Fruit fly (Drosophila melanogaster): Measurements from ENCODE around the gene CG2841.

CG2841 gene

DNA sequence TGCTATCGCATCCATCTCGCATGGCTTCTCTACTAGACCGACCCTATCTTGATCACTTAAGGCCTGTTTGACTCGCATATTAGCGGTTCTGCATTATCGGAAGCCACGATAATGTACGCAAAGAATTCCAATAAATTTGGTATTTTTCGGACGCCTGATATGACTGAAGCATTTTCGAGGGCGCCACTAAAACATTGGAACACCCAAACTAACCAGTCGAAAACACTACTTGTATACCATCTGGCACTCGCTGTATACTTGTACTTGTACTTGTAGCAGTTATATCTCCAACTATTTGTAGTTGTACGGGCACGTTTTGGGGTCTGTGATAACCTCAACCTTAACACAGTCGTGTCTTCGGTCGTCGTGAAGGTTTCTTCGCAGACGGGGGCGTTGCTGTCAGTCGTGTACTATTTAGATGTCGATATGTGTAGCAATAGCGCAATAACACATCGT, 10.6 kb downstream of the CG2841 start:
- TF ChIP-seq CTCF (optimal IDR thresholded peaks at IDR 0.05) (no peak), CG8478 (optimal IDR thresholded peaks at IDR 0.05) (no peak)

DNA sequence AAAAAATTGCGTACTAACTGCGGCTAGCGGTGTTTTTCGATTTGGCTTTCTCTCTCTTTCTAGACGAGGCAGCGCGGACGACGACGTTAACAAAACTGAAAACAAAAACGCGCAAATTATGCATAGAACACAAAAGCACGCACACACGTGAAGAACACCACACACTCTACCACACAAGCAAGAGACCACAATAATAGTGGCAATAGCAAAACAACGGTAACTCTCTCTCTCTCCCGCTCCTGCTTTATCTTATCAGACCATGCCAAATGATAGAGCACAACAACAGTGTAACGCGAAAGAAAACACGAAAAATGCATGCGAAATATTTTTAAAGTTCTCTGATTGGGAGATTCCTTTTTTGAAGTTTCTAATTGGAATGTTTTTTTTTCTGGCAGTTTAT, 12.0 kb downstream of the CG2841 start:
- no peak for TF ChIP-seq CTCF (optimal IDR thresholded peaks at IDR 0.05)
- TF ChIP-seq CG8478 (optimal IDR thresholded peaks at IDR 0.05), result no peak

DNA sequence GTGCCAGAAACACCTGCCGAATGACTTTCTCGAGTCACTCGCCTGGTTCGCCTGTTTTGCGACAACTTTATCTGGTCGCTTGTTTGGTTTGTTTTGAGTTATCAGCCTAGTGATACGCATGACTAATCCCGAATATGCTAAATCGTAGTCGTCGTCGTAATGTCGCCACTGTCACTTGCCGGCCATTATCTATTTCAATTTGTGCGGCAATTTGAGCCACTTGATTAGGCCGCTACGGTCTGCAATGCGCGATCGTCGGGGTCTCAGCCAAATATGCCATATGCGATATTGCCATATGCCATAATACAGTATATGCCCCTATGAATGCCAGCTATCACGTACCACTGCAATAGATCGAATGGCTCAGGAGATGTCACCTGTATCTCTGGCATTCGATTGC, 13.3 kb downstream of the CG2841 start:
- no peak for TF ChIP-seq CTCF (optimal IDR thresholded peaks at IDR 0.05)

DNA sequence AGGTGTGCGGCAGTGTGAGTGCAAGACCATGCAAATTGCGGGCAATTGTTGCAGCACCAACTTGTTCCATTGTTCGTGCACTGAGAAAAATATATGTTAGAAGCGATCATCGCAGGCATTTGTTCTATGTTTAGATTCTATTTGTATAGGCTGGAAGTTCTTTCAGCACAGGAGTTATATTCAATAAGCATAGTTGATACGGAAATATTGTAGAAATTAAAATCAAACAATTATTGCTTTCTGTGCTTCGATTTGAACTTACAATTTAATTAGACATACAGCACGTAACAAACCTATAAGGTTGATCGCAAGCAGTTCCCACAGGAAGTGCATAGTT, 16.0 kb downstream of the CG2841 start:
- TF ChIP-seq CG8478 (optimal IDR thresholded peaks at IDR 0.05) (no peak), CTCF (optimal IDR thresholded peaks at IDR 0.05) (no peak)

DNA sequence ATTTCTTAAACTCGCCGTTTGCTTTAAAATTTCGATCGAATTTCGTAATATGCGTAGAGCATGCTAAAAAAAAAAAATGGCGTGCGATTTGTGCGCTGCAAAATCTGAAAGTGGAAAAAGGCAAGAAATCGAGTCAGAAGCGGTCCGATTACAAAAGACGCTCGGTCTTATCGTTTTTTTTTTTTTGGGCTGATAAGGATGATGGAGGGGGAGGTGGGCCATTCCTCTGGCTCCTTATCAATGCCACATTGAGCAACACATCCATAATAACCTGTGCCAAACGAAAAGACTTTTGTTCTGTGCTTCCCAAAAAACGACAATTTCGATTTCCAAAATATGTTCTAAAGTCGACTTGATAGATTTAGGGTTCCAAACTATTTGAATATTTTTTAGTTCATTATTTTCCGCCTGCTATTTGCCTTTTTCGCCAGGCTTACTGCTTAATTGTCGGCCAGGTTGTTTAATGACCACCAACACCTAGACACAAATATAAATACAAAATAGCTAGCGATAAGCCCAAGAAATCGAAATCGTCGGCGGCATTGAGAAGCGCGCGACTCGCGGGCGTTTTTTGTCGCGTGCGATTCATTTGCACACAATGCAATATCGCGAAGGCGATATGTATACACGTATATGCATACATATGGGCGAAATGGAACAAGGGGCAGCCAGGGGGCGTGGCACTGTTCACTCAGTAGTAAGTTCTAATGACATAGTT, 16.5 kb downstream of the CG2841 start:
- TF ChIP-seq CG8478 (optimal IDR thresholded peaks at IDR 0.05) (no peak), CTCF (optimal IDR thresholded peaks at IDR 0.05) (no peak)

DNA sequence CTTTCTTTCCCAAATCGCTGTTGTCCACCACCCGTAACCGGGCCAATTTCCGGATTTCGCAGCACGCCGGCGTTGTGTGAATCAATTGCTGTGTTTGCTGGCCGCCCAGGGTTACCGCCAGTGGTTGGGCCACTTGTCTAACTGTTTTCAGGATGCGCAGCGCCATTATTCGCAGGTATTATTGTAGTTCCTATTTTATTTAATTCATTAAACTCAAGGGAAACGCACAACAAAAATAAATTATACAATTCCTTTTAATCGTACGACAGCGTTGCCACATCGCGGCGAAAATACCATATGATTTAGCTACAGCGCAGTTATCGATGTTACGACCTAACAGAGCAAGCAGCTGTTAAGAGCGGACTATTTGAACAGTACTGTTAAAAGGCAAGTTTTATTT, 21.8 kb downstream of the CG2841 start, which contains the start of gene mRpL14:
Gene mRpL14, minus strand, starts transcription at position 280 of the 400 bp plus-strand sequence.
- TF ChIP-seq CTCF (optimal IDR thresholded peaks at IDR 0.05), result no peak
- no peak for TF ChIP-seq CG8478 (optimal IDR thresholded peaks at IDR 0.05)

DNA sequence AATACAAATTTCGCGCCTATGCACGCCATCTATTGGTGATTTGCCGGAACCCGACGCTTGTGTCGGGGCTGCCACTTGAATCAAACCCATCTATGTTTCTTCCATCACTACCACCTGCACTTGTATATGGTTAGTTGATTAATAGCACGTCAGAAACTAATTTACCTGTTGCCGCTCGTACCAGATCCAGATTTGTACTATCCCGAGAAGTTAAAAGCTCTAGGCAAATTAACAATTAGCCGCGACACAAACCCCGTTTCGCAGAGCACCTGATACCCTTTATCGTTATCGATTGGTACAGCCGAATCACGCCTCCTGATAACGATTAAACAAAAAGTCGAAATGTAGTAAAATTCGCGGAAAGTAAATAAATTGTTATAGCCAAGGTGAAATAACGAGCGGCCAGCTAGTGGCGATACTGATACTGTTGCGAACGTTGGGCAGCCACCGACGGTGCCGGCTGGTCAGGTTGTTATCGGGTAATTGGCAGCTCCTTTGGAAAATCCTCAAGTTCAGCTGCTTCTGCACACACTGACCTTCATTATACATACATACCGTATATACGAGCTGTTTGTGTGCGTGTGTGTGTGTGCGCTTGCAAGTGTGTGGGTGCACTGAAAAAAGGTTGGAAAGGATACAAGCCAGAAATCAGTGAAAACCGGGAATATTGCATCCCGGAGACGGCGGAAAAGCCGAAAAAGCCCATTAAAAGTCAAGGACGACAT, 26.0 kb downstream of the CG2841 start:
- TF ChIP-seq CG8478 (optimal IDR thresholded peaks at IDR 0.05) (no peak), CTCF (optimal IDR thresholded peaks at IDR 0.05) (peak; percentile 88 to 95)

DNA sequence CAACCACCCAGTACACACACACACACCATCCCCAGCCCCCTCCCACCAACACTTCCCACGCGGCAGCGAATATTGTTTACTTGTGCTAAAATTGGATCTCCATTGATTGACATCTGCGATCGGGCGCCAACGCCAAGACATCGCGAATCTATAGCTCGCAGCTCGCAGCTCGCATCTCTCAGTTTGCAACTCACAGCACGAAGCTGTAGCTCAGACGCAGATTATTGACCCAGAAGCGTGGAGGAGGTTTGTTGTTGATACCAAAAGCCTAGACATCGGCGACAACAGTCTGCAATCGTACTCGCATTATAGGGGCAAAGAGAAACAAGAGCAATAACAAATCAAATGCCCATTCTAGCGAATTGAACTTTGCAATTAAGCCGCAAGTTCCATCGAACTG, 29.0 kb downstream of the CG2841 start:
- TF ChIP-seq CTCF (optimal IDR thresholded peaks at IDR 0.05) (no peak), CG8478 (optimal IDR thresholded peaks at IDR 0.05) (no peak)

DNA sequence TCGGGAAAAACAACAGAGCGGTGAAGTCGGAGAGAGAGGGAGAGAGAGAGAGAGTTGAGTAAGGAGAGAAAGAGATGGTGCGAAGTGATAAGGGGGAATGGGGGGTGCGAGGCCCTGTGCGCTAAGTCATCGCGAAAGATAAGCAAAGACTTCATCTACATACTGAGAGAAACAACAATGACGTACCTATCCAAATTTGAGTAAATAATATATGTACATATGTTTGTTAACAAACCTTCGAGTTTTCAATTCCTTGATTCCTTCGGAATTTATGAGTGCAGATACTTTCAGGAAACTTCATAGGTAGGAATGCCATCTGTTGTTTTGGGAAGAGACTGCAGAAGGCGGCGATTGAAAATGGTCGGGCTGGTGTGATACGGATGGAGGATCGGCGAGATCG, 29.7 kb downstream of the CG2841 start:
- TF ChIP-seq CTCF (optimal IDR thresholded peaks at IDR 0.05), result no peak
- no peak for TF ChIP-seq CG8478 (optimal IDR thresholded peaks at IDR 0.05)

DNA sequence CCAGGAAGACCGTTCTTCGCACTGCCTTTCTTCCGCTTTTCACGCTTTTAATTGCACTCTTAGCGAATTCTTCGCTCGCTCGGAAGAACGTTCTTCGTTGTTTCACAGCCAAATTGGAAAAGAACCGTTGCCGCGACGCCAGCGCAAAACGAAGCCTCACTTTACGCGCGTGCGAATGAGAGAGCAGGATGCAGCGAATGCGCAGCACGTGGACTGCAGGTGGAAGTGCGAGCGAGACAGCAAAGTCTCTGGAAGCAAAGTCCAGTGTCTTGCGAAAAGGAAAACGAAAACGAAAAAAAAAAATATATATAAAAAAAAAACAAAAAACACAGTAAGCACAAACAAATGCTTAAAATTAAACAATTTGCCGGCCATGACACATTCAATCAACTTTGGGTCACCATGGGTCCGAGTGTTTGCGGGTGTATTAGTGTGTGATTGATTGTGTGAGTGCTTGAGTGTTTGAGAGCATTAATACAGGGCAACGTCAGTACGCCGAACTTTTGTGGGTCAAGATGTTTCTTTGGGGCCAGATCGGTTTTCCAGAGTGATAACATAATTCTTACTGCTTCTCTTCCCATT, 31.5 kb downstream of the CG2841 start, which contains the start of gene Ilp6:
Gene Ilp6, minus strand, starts transcription at position 103 of the 582 bp plus-strand sequence.
- TF ChIP-seq CTCF (optimal IDR thresholded peaks at IDR 0.05) (no peak), CG8478 (optimal IDR thresholded peaks at IDR 0.05) (no peak)

DNA sequence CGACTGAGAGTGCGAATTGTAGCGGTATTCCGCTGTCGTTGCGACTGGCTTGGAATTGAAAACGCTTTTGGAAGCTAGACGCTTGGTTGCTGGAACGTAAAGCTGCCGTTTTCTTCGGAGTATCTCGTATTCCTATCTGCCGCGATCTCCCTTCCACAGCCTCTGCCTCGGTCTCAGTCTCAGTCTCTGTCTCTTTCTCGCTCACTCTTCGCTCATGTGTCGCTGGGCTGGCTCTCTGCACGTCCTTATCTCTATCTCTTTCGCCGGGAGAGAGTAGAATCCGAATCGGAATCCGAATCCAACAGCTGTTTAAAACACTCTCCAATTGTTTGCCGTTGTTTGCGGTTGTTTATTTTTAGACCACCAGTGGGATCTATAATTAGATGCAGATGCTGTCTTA, 32.1 kb downstream of the CG2841 start:
- no peak for TF ChIP-seq CTCF (optimal IDR thresholded peaks at IDR 0.05)
- no peak for TF ChIP-seq CG8478 (optimal IDR thresholded peaks at IDR 0.05)

DNA sequence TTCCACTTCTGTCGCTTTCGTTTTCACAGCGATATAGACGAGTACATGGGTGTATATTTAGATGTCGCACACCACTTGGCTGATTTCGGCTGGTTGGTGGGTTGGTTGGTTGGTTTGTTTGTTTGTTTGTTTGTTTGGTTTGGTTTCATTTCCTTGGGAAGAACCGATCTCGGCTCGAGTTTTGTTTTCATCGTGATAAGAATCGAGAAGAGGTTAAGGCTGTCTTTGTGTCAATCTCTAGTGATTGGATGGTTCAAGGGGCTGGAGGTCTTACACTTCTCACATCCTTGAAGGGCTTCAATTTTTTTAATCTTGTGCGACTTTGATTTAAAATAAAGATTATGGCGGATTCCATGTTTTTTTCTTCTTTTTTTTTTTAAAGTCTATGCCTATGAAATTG, 33.4 kb downstream of the CG2841 start:
- TF ChIP-seq CTCF (optimal IDR thresholded peaks at IDR 0.05) (no peak), CG8478 (optimal IDR thresholded peaks at IDR 0.05) (no peak)

DNA sequence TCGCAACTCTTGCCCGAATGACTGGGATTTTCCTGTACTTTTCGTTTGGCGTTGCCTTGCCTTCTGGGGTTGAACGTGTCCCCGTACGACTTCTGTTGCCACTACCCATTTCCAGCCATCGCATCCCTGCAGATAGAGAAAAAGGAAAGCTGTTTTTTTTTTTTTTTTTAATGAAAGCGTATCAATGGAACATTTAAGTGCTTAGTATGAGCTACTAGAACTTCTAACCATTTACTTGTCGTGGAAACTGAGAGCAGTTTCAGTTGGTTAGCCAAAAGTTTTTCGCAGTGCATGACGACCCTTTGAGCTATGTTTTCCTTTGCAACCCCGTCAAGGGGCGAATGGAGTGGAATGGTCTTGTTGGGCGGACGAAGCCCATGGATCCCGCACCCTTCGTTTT, 36.8 kb downstream of the CG2841 start:
- TF ChIP-seq CG8478 (optimal IDR thresholded peaks at IDR 0.05) (no peak), CTCF (optimal IDR thresholded peaks at IDR 0.05) (no peak)

DNA sequence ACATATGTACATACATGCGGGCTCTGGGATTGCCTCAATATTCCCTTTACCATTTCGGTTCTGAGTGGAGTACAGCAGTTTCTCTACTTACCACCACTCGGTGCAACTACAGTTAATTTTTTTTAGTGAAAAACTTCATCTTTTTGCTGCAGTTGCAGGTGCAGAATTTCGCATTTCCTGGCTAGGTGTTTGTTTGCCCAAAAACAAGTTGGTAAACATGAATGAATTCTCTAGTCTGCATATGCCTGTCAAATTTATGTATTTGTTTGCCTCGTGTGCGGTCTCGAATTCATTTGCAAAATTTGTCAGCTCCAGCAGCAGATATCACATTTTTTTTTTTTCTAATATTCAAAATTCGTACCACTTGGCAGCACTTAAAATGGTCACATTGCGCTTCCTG, 39.3 kb downstream of the CG2841 start, which contains the start of gene CG2854:
Gene CG2854, plus strand, starts transcription at position 301 of the 400 bp plus-strand sequence.
- TF ChIP-seq CTCF (optimal IDR thresholded peaks at IDR 0.05) (no peak), CG8478 (optimal IDR thresholded peaks at IDR 0.05) (no peak)

DNA sequence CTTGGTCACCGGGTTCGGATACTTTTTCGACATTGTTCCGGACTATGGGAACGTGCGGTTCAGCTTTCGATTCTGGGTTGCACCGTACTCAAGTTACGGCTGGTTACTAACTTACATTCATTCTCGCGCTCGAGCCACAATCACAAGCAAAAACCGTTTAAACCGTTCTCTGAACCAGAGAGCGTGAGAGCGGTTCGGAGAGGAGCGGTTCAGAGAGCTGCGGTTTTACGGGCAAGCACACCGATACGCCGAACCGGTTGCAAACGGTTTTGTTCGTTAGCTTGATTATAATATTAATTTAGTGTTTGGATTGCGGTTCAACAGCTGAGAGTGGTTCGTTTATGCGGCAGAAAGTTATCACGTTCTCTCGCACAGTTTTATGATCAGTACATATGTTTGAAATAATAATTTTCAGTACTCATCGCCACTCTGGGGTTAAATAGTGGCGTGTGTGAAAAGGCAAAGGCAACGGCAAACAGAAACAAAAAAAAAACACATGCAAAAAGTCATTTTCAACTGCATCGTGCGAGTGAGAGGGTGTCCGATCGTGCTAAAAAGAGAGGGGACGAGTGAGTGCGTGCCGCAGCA, 40.4 kb downstream of the CG2841 start, which contains the start of gene CG14050:
Gene CG14050, minus strand, starts transcription at position 560 of the 588 bp plus-strand sequence.
- no peak for TF ChIP-seq CG8478 (optimal IDR thresholded peaks at IDR 0.05)
- TF ChIP-seq CTCF (optimal IDR thresholded peaks at IDR 0.05), result no peak
